Worm (Caenorhabditis elegans) whole organism, late embryonic: Measurements from ENCODE around the gene dhhc-5.

Source experiments
- C38D4.7 ChIP-seq: fragments of 200-800 bp; sonication (Bioruptor generic); optimal IDR thresholded peaks from 2 replicates; lab custom pipeline; 2018; ENCODE audit warnings: mild to moderate bottlenecking, missing genetic modification characterization, moderate library complexity, missing compliant biosample characterization
- F13H6.1 ChIP-seq: sonication (generic microtip); optimal IDR thresholded peaks from 2 replicates; lab custom pipeline; 2016; ENCODE audit warnings: missing genetic modification characterization, missing compliant biosample characterization
- ahr-1 ChIP-seq: sonication (generic microtip); optimal IDR thresholded peaks from 2 replicates; lab custom pipeline; 2016; ENCODE audit warnings: missing genetic modification characterization, missing compliant biosample characterization
- ceh-14 ChIP-seq: sonication (generic microtip); optimal IDR thresholded peaks from 2 replicates; lab custom pipeline; 2016; ENCODE audit warnings: missing genotype, missing genetic modification characterization, missing compliant biosample characterization
- ceh-18 ChIP-seq: sonication (generic microtip); optimal IDR thresholded peaks from 2 replicates; lab custom pipeline; 2016; ENCODE audit warnings: missing genetic modification characterization, missing compliant biosample characterization
- ceh-19 ChIP-seq: fragments of 200-800 bp; sonication (Bioruptor generic); optimal IDR thresholded peaks from 2 replicates; lab custom pipeline; 2018; ENCODE audit warnings: mild to moderate bottlenecking, missing genetic modification characterization, missing compliant biosample characterization
- ceh-2 ChIP-seq: sonication (generic microtip); optimal IDR thresholded peaks from 2 replicates; lab custom pipeline; 2016; ENCODE audit warnings: missing genotype, missing genetic modification characterization, missing compliant biosample characterization
- ceh-22 ChIP-seq: sonication (generic microtip); optimal IDR thresholded peaks from 2 replicates; lab custom pipeline; 2017; ENCODE audit warnings: missing biosample characterization, missing genetic modification characterization
- ceh-45 ChIP-seq: fragments of 200-800 bp; sonication (Bioruptor generic); IDR thresholded peaks from 2 replicates; pipeline ENCODE4 v1.3.6; 2022; ENCODE audit warnings: missing genetic modification reagents, missing genetic modification characterization, missing compliant biosample characterization
- che-1 ChIP-seq: sonication (generic microtip); optimal IDR thresholded peaks from 2 replicates; lab custom pipeline; 2016; ENCODE audit warnings: mild to moderate bottlenecking, missing genetic modification characterization, missing compliant biosample characterization
- dmd-4 ChIP-seq: sonication (generic microtip); optimal IDR thresholded peaks from 2 replicates; lab custom pipeline; 2016; ENCODE audit warnings: borderline replicate concordance, missing genetic modification characterization, missing compliant biosample characterization
- elt-2 ChIP-seq: sonication (generic microtip); optimal IDR thresholded peaks from 2 replicates; lab custom pipeline; 2016; ENCODE audit warnings: missing genetic modification reagents, missing genetic modification characterization, missing compliant biosample characterization
- elt-4 ChIP-seq: sonication (generic microtip); optimal IDR thresholded peaks from 2 replicates; lab custom pipeline; 2016; ENCODE audit warnings: missing genetic modification characterization, missing compliant biosample characterization
- eyg-1 ChIP-seq: sonication (generic microtip); optimal IDR thresholded peaks from 2 replicates; lab custom pipeline; 2016; ENCODE audit warnings: missing genotype, missing genetic modification characterization, missing compliant biosample characterization
- fkh-6 ChIP-seq: sonication (generic microtip); optimal IDR thresholded peaks from 2 replicates; lab custom pipeline; 2016; ENCODE audit warnings: missing genetic modification characterization, missing compliant biosample characterization
- gmeb-2 ChIP-seq: sonication (generic microtip); optimal IDR thresholded peaks from 2 replicates; lab custom pipeline; 2016; ENCODE audit warnings: missing genetic modification characterization, inconsistent platforms, missing compliant biosample characterization
- lim-6 ChIP-seq: sonication (generic microtip); optimal IDR thresholded peaks from 2 replicates; lab custom pipeline; 2016; ENCODE audit warnings: missing genetic modification characterization, missing compliant biosample characterization
- lin-11 ChIP-seq: fragments of 200-800 bp; sonication (Bioruptor generic); optimal IDR thresholded peaks from 2 replicates; lab custom pipeline; 2018; ENCODE audit warnings: mild to moderate bottlenecking, missing genetic modification characterization, missing compliant biosample characterization
- madf-2 ChIP-seq: sonication (generic microtip); optimal IDR thresholded peaks from 2 replicates; lab custom pipeline; 2017; ENCODE audit warnings: missing genetic modification characterization, missing compliant biosample characterization
- mec-3 ChIP-seq: sonication (generic microtip); optimal IDR thresholded peaks from 2 replicates; lab custom pipeline; 2016; ENCODE audit warnings: borderline replicate concordance, missing genetic modification characterization, missing compliant biosample characterization
- nfya-1 ChIP-seq: sonication (generic microtip); optimal IDR thresholded peaks from 2 replicates; lab custom pipeline; 2017; ENCODE audit warnings: missing genetic modification characterization, mild to moderate bottlenecking, missing compliant biosample characterization, antibody characterized with exemption, moderate library complexity
- nhr-11 ChIP-seq: fragments of 150-350 bp; optimal IDR thresholded peaks from 2 replicates; lab custom pipeline; 2014; ENCODE audit warnings: missing biosample characterization, missing genetic modification characterization
- nhr-232 ChIP-seq: sonication (generic microtip); optimal IDR thresholded peaks from 2 replicates; lab custom pipeline; 2016; ENCODE audit warnings: missing genetic modification characterization, missing compliant biosample characterization
- npax-4 ChIP-seq: sonication (generic microtip); optimal IDR thresholded peaks from 2 replicates; lab custom pipeline; 2016; ENCODE audit warnings: missing genetic modification characterization, missing compliant biosample characterization
- odd-2 ChIP-seq: sonication (generic microtip); optimal IDR thresholded peaks from 2 replicates; lab custom pipeline; 2017; ENCODE audit warnings: antibody characterized with exemption, mild to moderate bottlenecking, missing genetic modification characterization, missing compliant biosample characterization
- pag-3 ChIP-seq: sonication (generic microtip); optimal IDR thresholded peaks from 2 replicates; lab custom pipeline; 2016; ENCODE audit warnings: missing compliant biosample characterization, missing genetic modification characterization, borderline replicate concordance
- pat-9 ChIP-seq: fragments of 200-800 bp; sonication (Bioruptor generic); optimal IDR thresholded peaks from 2 replicates; lab custom pipeline; 2018; ENCODE audit warnings: mild to moderate bottlenecking, missing genetic modification characterization, moderate library complexity, missing compliant biosample characterization
- pha-2 ChIP-seq: sonication (generic microtip); optimal IDR thresholded peaks from 2 replicates; lab custom pipeline; 2017; ENCODE audit warnings: mild to moderate bottlenecking, missing genetic modification characterization, missing compliant biosample characterization
- pha-4 ChIP-seq: fragments of 150-350 bp; optimal IDR thresholded peaks from 2 replicates; lab custom pipeline; 2018; ENCODE audit warnings: missing biosample characterization, missing genetic modification reagents, missing genetic modification characterization
- pqm-1 ChIP-seq: sonication (generic microtip); optimal IDR thresholded peaks from 2 replicates; lab custom pipeline; 2016; ENCODE audit warnings: missing genetic modification characterization, missing compliant biosample characterization
- pros-1 ChIP-seq: fragments of 150-350 bp; optimal IDR thresholded peaks from 2 replicates; lab custom pipeline; 2014; ENCODE audit warnings: missing biosample characterization, missing genetic modification reagents, missing genetic modification characterization
- rnt-1 ChIP-seq: sonication (generic microtip); optimal IDR thresholded peaks from 2 replicates; lab custom pipeline; 2016; ENCODE audit warnings: missing genetic modification characterization, missing compliant biosample characterization
- sdc-2 ChIP-seq: sonication (generic microtip); optimal IDR thresholded peaks from 2 replicates; lab custom pipeline; 2016; ENCODE audit warnings: missing genotype, missing genetic modification characterization, missing compliant biosample characterization
- sox-2 ChIP-seq: fragments of 200-800 bp; sonication (Bioruptor generic); IDR thresholded peaks from 2 replicates; pipeline ENCODE4 v1.3.6; 2022; ENCODE audit warnings: missing genetic modification reagents, missing genetic modification characterization, missing compliant biosample characterization
- sox-4 ChIP-seq: sonication (generic microtip); optimal IDR thresholded peaks from 2 replicates; lab custom pipeline; 2017; ENCODE audit warnings: mild to moderate bottlenecking, missing genetic modification characterization, inconsistent platforms, missing compliant biosample characterization
- syd-9 ChIP-seq: sonication (generic microtip); optimal IDR thresholded peaks from 2 replicates; lab custom pipeline; 2016; ENCODE audit warnings: mild to moderate bottlenecking, missing genetic modification characterization, moderate library complexity, missing compliant biosample characterization
- tbx-2 ChIP-seq: sonication (generic microtip); optimal IDR thresholded peaks from 2 replicates; lab custom pipeline; 2016; ENCODE audit warnings: missing genetic modification characterization, missing compliant biosample characterization
- unc-42 ChIP-seq: sonication (generic microtip); optimal IDR thresholded peaks from 2 replicates; lab custom pipeline; 2016; ENCODE audit warnings: missing genotype, missing genetic modification characterization, missing compliant biosample characterization
- unc-55 ChIP-seq: sonication (generic microtip); optimal IDR thresholded peaks from 2 replicates; lab custom pipeline; 2017; ENCODE audit warnings: missing biosample characterization, missing genetic modification reagents, missing genetic modification characterization
- unc-86 ChIP-seq: sonication (generic microtip); optimal IDR thresholded peaks from 2 replicates; lab custom pipeline; 2016; ENCODE audit warnings: missing genetic modification characterization, missing compliant biosample characterization

Gene dhhc-5

DNA sequence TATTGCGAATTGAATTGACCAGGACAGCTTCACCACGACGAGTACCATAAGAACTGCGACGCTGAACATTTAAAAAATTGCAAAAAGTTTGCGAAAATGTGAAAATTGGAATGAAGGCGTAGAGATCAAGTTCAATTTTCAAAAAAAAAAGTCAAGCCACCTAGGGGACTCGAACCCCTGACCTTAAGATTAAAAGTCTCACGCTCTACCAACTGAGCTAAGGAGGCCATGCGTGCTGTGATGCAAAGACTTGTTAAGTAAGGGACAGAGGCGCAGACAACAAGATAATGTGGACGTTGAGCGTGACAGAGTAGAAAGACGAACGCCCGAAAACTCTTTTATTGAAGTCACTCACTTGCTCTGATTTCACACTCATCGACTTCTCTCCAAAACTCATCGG, 38.7 kb upstream of the dhhc-5 start (continued):
- TF ChIP-seq ceh-18 (peak; percentile 74), npax-4 (tag; lab: Kevin White, UChicago) (peak; percentile 56), ceh-22 (tag; lab: Kevin White, UChicago) (no peak), pag-3 (no peak), eyg-1 (tag; lab: Kevin White, UChicago) (peak; percentile 50), lim-6 (no peak), sox-2 (GFP tag; lab: Robert Waterston, UW) (peak; percentile 66), F13H6.1 (tag; lab: Kevin White, UChicago) (peak; percentile 33), madf-2 (tag; lab: Kevin White, UChicago) (peak; percentile 75), unc-86 (tag; lab: Kevin White, UChicago) (peak; percentile 44), nhr-232 (tag; lab: Kevin White, UChicago) (peak; percentile 79), unc-55 (GFP tag; lab: Kevin White, UChicago) (no peak), lin-11 (peak; percentile 63), mec-3 (no peak), dmd-4 (tag; lab: Kevin White, UChicago) (peak; percentile 57), unc-42 (tag; lab: Kevin White, UChicago) (peak; percentile 74)

DNA sequence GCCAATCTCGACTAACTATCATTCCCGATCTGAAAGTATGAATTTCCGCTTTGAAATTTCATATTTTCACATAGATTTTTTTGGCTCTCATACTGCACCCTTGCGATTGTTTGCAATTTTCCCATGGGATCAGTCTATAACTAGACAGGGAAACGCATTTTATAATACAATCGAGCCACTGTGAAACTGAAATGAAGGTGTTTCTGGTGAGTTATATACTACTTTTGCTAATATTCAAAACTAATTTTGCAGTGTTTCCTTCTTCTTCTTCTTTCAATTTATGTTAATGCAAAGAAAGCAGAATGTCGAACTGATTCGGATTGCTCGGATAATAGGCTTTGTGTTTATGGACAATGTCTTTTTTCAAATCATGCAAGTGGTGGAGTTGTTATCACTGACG, 37.0 kb upstream of the dhhc-5 start:
- TF ChIP-seq eyg-1 (tag; lab: Kevin White, UChicago) = no peak
- no peak for TF ChIP-seq rnt-1
- no peak for TF ChIP-seq sox-4
- TF ChIP-seq pros-1 = no peak
- no peak for TF ChIP-seq pat-9 (tag; lab: Kevin White, UChicago)
- TF ChIP-seq pag-3 = no peak
- TF ChIP-seq ceh-14 (tag; lab: Kevin White, UChicago) = no peak
- TF ChIP-seq, all 69 proteins: peak for 0

DNA sequence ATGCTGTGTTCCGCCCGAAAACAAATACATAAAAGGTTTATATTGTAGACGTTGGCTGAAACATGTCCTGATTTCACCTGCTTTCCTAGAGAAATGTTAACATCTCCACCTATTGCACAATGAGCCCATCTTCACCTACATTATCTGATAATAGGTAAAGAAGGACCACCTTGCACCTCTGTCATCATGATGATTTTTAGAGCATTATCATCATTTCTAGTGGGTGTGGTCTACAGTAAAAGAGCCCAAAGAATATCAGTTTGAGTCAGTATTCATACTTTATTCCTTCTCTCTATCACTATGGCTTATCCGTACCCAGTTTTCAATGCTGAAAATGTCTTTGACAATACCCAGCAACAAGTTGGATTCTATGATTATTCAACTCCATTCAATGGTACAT, 35.3 kb upstream of the dhhc-5 start, which contains the start of gene med-2:
TSS of gene med-2 (plus strand) at position 301 of the 400 bp plus-strand sequence.
- TF ChIP-seq eyg-1 (tag; lab: Kevin White, UChicago) (no peak), nhr-11 (tag; lab: Kevin White, UChicago) (no peak), ceh-2 (tag; lab: Kevin White, UChicago) (no peak), F13H6.1 (tag; lab: Kevin White, UChicago) (no peak), elt-2 (tag; lab: Kevin White, UChicago) (no peak), sox-4 (no peak), C38D4.7 (GFP tag; lab: Kevin White, UChicago) (no peak), ahr-1 (no peak), unc-42 (tag; lab: Kevin White, UChicago) (no peak), ceh-14 (tag; lab: Kevin White, UChicago) (no peak), odd-2 (tag; lab: Kevin White, UChicago) (no peak), ceh-19 (GFP tag; lab: Kevin White, UChicago) (no peak), pag-3 (no peak), mec-3 (no peak)

DNA sequence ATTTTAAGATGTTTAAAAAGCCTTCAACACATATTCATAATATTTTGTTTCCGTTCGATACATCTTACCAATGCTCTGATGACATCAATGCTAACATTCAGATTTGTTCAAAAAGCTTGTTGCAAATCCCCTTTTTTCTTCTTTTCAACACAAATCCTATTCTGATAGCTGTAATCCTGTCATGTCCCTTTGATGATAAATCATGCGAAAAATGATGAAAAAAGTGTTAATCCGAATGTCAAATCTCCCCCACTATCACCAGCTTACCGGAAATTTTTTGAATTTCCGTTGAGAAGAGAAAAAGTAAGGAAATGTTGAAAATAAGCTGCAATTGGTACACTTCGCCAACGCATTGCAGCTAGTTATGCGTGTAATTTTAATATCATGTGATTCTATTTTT, 32.9 kb upstream of the dhhc-5 start:
- TF ChIP-seq sdc-2 (tag; lab: Kevin White, UChicago) (no peak), nhr-11 (tag; lab: Kevin White, UChicago) (no peak), pha-2 (tag; lab: Kevin White, UChicago) (no peak), pha-4 (no peak), mec-3 (no peak), fkh-6 (tag; lab: Kevin White, UChicago) (no peak), nhr-232 (tag; lab: Kevin White, UChicago) (no peak), che-1 (no peak), tbx-2 (tag; lab: Kevin White, UChicago) (no peak), eyg-1 (tag; lab: Kevin White, UChicago) (no peak), pqm-1 (tag; lab: Kevin White, UChicago) (no peak), ceh-18 (no peak), gmeb-2 (tag; lab: Kevin White, UChicago) (no peak), ceh-45 (GFP tag; lab: Robert Waterston, UW) (no peak), elt-4 (tag; lab: Kevin White, UChicago) (no peak), nfya-1 (tag; lab: Kevin White, UChicago) (no peak), syd-9 (no peak), ceh-14 (tag; lab: Kevin White, UChicago) (no peak)
